Fruit fly (Drosophila melanogaster): ENCODE data around the gene CG16972.
A peak's percentile ranks its signal among the peaks of the same experiment; 100 is the strongest.

DNA sequence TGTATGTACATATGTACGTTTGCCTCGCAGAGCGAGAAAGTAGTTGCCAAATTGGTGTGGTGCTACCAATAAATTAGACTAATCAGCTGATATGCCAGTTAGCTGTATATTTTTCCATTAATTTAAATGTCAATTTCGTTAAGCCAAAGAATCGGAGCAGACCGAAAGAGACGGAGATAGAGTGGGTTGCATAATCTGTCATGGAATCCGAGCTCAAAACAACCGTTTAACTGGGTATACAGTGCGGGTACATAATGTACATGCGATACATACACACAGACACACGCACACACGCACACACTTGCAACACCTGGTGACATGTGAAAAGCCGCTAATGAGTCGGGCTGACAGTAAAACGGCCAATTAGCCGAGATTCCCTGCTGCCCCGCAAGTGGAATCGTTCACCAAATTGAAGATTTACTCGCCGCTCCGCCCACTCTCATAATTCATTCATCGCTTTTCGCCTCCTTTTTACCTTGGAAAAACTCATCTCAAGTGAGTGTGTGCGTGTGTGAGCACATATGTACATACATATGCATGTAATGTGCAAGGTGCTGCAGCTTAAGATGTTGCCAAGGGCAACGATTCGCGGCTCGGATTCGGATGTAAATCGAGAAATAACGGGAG lies 11.9 kb downstream of the CG16972 start:
- no peak for TF ChIP-seq CG7101 (tag; optimal IDR thresholded peaks at IDR 0.05)
- TF ChIP-seq CG5204 (GFP tag; optimal IDR thresholded peaks at IDR 0.05): no peak
- no peak for TF ChIP-seq kay (GFP tag; ENCODE audit: borderline replicate concordance)
- TF ChIP-seq Clk (GFP tag; optimal IDR thresholded peaks at IDR 0.05): no peak
- no peak for TF ChIP-seq Mnt (GFP tag; optimal IDR thresholded peaks at IDR 0.05)
- peak; percentile 2 for TF ChIP-seq ovo (GFP tag; optimal IDR thresholded peaks at IDR 0.05)
- TF ChIP-seq tj (GFP tag; optimal IDR thresholded peaks at IDR 0.05): no peak
- no peak for TF ChIP-seq CG33017 (tag; optimal IDR thresholded peaks at IDR 0.05)
- no peak for TF ChIP-seq Crg-1 (GFP tag; optimal IDR thresholded peaks at IDR 0.05)
- no peak for TF ChIP-seq CG12768 (GFP tag; optimal IDR thresholded peaks at IDR 0.05)

Measured in whole organism, adult.